Worm (Caenorhabditis elegans): Measurements from ENCODE around the gene F32G8.3.

F32G8.3 gene

DNA sequence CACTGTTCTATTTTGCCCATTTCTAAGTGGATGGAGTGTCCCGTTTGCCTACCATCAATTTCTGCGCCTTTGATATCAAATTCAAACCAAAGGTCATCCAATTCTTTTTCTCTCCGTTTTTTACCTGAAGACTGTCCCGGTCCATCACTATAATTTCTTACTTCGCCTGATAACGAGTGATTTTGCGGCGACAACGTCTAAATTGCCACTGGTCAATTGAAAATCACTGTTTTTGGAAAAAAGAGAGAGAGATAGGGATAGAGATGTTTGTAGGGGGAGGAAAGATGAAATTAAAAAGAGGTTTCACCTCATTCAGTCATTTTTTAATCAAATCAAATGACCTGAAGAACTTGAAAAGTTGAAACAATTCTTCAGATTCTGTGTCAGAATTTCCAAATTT is 16.4 kb upstream of the F32G8.3 start:
- TF ChIP-seq unc-62 (GFP tag; optimal IDR thresholded peaks at IDR 0.05): no peak

DNA sequence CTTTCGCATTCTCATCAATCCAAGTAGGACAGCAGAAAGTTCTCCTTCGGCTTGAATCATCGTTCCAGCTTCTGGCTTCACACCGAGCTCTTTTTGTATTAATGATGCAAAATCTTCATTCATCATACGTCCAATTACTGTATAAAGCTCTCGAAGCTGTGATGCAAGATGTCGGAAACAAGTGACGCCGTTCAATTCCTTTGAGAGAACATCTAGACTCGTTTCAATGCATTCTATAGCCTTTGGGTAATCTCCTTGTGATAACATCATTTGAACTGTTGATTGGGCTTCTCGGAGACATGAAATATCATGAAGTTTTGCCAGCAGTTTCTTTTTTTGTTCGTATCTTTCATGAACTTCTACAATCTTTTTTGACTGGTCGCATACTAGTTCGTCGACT is 13.4 kb upstream of the F32G8.3 start:
- TF ChIP-seq unc-62 (GFP tag; optimal IDR thresholded peaks at IDR 0.05): no peak

DNA sequence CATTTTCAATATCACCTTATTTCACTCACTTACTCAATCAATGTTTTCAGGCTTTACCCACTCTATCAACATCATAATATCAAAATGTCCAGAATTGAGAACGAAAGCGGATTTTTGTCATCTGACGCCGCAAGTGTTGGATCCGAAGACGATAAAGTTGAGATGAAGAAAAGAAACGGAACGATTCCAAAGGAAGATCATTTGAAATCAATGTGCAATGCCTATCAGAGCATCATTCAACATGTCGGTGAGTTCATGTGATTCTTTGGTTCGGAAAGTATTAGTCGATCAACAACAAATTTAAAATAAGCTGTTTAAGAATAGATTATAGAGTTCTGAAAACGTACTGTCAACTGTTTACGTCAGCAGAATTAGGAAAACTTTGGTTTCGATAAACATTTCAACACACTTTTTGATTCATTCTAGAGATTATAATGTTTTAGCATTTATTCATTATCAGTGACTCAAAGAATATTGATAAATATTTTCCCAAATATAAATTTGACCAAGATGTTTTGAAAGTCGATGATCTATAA is 9.8 kb upstream of the F32G8.3 start, which contains the start of gene cat-4:
Gene cat-4, plus strand, starts transcription at position 51 of the 536 bp plus-strand sequence.
- TF ChIP-seq unc-62 (GFP tag; optimal IDR thresholded peaks at IDR 0.05): no peak

DNA sequence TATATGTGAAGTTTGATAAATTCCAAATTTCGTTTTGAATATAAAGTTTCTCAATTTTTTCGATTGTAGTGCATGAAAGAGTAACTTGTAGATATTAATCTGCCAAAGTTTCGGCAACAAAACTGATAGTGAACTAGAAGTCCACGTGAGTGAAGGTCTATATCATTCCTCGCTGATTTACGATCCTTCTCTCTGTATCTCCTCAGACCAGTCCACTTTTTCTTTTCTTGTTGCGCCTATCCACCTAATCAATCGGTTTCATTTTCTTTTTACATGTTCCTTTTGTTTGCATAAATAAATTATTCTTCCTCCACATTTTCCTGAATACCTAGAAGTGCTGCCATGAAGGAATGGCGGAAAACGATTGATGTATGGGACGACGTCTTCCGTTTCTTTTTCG is 9.0 kb upstream of the F32G8.3 start:
- no peak for TF ChIP-seq unc-62 (GFP tag; optimal IDR thresholded peaks at IDR 0.05)

DNA sequence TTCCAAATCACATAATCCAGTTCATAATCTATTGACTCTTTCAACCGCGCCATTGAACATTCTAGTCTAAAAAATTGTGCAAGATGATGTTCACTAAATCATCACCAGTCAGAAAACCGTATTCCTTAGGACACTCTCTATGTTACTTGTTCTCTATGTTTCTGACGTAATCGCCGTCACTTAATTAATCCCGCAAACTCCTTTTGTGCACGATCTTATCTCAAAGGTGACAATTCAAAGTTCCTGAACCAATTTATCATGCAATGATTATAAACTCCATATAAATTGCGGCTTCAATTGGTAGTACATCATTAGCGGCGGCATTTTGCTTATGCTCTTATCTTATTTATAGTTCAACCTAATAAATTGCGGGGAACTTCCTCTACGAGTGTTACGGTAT is 7.7 kb upstream of the F32G8.3 start:
- TF ChIP-seq unc-62 (GFP tag; optimal IDR thresholded peaks at IDR 0.05): no peak

DNA sequence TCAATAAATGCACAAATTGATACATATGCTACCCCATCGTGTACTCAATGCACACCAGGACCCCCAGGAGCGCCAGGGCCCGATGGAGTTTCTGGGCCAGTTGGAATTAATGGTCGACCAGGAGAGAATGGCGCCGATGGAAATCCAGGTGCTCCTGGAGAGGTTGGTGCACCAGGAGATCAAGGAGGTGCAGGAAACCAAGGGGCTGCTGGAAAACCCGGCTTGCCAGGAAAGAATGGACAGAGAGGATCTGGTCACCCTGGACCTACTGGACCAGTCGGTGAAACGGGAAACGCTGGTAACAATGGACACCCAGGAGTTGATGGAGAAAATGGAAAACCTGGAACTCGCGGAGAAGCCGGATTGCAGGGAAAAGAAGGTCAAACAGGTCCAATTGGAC is 6.5 kb upstream of the F32G8.3 start:
- TF ChIP-seq unc-62 (GFP tag; optimal IDR thresholded peaks at IDR 0.05): no peak

DNA sequence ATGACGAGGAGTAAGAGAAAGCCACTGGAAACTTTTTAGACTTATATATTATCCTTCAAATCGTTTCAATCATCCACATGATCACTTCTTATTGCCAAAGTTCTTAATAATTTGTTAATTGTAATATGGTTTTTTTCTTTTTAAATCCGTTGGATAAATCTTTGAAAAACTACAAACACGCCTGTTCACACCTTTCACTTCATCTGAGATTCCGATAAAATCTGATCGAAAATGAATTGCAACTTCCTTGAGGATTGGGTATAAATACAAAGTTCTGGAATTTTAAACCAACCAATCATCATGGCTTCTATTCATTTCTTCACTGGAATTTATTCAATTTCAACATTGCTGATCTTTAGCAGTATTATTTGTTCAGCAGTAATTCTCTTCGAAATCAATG is 5.5 kb upstream of the F32G8.3 start, which contains the start of gene col-152:
Gene col-152, plus strand, starts transcription at position 301 of the 400 bp plus-strand sequence.
- no peak for TF ChIP-seq unc-62 (GFP tag; optimal IDR thresholded peaks at IDR 0.05)

DNA sequence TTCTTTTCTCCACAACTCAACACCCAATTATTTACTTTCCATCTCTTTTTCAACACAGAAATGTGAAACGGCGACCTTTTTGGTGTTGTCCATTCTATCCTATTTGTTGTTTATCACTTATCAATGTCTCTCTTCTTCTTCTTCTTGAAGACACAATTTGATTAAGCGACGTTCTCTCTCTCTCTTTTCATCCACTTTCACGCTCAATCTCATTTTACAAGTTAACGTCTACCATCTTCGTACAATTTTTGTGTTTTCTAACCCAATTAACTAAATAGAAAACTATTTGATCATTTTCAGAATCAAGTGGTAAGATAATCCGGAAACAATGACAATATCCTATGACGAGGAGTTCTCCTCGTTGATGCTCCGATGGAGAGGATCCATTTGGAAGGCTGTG is 2.5 kb upstream of the F32G8.3 start, which contains the start of gene best-14:
Gene best-14, plus strand, starts transcription at position 301 of the 400 bp plus-strand sequence.
- no peak for TF ChIP-seq unc-62 (GFP tag; optimal IDR thresholded peaks at IDR 0.05)

DNA sequence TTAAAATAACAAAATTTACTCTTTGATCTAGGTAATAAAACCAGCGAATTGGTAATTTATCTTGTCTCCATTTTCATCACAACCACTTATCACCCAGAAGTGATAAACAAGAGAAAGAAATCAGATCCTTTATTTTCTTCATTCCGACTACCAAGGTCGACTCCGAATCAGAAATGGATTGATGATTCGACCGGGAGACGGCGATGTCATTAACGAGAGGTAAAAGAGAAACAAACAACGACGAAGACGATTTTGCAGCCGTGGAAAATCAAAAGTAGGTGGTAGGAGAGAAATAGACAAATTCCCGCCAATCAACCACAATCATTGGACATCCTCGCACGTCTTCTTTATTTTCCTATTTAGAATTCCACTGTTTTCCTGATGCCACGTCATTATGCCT is 2.0 kb upstream of the F32G8.3 start:
- no peak for TF ChIP-seq unc-62 (GFP tag; optimal IDR thresholded peaks at IDR 0.05)

DNA sequence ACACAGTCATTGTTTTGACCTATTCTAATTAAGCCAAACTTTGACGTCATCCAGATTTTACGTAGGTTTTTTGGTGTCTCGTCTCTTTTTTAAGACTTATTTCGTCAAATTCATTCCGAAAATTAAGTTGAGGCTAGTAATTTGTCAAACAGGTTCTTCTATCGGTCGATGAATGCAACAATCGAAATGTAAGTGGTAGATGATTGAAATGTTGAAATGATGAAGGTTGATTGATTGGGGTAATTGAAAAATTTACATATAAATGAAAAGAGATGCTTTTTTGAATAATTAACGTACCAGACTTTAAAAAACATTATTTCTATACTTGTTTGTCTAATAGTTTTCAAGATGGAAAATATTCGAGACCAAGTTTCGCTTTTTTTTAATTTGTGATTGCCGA is 1.2 kb upstream of the F32G8.3 start:
- TF ChIP-seq unc-62 (GFP tag; optimal IDR thresholded peaks at IDR 0.05): no peak

DNA sequence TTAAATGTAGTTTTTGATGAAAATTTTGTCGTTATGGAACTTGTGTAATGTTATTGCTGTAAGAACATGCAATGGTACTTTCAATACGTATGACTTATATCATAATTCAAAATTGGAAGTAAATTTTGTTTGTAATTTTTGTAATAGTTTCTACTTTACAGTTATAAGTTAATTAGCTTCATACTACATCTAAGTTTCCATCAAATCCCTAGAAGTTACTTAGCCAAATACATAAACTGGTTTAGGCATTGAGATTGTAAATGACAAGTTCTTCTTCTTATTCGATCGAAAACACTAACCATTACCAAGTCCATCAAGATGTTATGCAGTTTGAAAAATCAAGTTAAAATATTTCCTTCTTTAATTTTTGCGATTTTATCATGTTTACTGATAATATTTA is 5.4 kb downstream of the F32G8.3 start, which contains the start of gene F32G8.2:
Gene F32G8.2, plus strand, starts transcription at position 301 of the 400 bp plus-strand sequence.
- TF ChIP-seq unc-62 (GFP tag; optimal IDR thresholded peaks at IDR 0.05): no peak

DNA sequence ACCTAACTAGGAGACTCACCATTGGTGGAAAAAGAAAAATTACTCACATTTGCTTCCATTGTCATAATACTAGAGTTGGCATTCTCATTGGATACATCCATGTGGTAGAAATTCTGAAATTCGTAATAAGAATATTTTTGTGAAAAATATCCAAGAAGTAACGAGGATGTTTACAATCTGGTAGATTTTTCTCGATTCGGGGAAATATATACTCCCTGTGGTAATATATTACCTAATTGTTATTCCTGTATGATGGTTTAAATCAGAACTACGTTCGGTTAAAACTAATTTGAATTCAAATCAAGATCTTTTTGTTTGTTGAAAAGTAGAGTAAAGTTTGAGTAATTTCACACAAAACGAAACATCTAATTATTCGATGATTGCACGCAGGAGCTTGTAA is 6.2 kb downstream of the F32G8.3 start, which contains the start of gene srd-34:
Gene srd-34, minus strand, starts transcription at position 101 of the 400 bp plus-strand sequence.
- no peak for TF ChIP-seq unc-62 (GFP tag; optimal IDR thresholded peaks at IDR 0.05)

DNA sequence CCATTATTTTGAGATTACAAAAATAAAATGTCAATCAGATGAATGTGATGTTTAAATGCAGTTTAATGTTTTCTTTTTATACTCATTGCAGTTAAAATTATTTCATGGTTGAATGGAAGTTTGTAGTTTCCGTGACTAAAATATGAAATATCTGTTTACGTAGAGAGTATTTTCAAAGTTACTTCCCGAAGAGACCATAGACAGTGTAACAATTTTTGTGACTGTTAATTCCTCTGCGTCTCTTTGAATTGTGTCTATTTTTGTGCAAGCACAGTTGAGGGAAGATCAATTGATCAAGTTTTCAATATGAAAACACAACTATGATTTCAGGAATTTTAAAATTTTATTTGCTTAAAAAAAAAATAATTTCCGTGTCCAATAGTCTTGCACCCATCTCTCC is 8.4 kb downstream of the F32G8.3 start, which contains the start of gene F25D1.5:
Gene F25D1.5, minus strand, starts transcription at position 35 of the 400 bp plus-strand sequence.
- no peak for TF ChIP-seq unc-62 (GFP tag; optimal IDR thresholded peaks at IDR 0.05)

DNA sequence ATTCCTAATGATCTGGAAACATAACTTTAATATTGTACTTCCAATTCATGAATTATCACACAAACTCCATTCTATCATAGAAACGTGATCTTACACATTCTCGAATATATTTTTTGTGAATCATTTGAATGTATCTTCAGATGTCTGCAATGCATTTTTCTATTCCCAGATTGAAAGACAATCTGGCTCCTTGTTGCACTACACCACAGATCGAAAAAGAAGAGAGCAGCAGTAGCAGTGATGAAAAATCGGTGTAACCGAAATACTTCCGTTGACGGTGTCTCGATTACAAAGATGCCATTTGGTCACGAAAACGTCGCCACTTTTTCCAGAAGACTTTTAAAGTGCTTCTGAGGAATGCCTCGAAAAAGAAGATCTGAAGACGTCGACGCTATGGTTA is 15.1 kb downstream of the F32G8.3 start, which contains the start of gene degt-1:
Gene degt-1, plus strand, starts transcription at position 301 of the 400 bp plus-strand sequence.
- no peak for TF ChIP-seq unc-62 (GFP tag; optimal IDR thresholded peaks at IDR 0.05)

DNA sequence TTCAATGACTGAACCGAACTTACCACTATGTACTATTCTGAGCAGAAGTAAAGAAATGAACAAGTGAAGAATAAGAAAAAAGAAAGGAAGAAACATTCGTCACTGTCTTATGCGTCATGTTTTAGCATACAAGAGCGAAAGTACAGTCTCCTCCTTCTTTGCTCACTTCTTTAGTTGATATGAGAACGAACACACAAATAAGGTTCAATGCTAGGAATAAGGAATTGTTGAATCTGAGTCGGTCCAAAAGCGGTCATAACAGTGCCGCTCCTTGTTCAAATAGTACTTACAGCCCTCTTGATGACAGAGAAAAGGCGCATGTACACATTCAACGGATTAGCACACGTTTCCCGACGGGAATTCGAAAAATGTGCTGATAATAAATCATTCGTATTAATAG is 16.0 kb downstream of the F32G8.3 start, which contains the start of gene F25D1.8:
Gene F25D1.8, plus strand, starts transcription at position 301 of the 400 bp plus-strand sequence.
- no peak for TF ChIP-seq unc-62 (GFP tag; optimal IDR thresholded peaks at IDR 0.05)

DNA sequence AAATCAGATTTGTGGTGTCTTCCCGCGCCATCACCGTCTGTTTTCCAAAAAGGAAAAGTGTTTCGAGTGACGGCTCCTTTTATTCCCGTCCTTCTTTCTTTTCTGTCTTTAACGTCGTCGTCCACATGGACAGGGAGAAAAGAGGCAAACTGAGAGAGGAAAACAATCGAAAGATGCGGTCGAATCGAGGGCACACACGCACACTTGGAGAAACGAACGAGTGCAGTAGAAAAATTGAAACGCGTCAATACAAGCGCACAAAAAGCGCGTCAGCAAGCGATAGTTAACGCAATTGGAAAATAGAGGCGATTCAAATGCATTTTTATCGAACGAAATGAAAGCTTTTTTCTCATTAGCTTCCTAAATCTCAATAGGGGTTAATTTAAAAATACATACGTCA is 18.3 kb downstream of the F32G8.3 start:
- TF ChIP-seq unc-62 (GFP tag; optimal IDR thresholded peaks at IDR 0.05): no peak

DNA sequence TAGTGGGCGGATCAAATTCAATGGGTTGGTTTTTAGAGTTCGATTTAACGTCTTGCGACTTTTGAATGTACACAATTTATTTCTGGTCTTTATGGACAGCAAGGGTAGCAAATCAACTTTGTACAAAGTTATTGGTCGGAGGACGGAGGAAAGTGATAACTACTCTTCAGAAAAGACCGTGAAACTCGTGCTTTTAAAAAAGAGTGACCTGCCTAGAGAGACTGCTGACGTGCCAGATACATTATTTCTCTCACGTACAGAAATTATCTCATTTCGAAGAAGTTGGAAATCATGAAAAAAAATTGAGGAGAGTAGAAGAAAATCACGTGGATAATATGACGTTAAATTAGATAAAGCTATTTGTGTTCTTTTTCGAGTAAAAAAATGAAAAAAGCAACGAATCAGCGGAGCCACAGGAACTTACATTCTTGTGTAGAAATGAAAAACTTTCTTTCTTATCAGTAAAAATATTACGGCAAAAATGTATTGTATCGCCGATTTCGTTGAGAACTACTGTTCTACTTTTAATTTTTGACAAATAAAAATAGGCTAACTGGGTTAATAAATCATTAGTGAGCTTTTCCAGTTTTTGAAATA is 18.9 kb downstream of the F32G8.3 start, which contains the start of gene ppm-1.A:
Gene ppm-1.A, minus strand, starts transcription at position 294 of the 597 bp plus-strand sequence.
- TF ChIP-seq unc-62 (GFP tag; optimal IDR thresholded peaks at IDR 0.05): no peak
